Fruit fly (Drosophila melanogaster) whole organism, embryonic: ENCODE results near the gene CG14273.
A peak's percentile ranks its signal among the peaks of the same experiment; 100 is the strongest.

ENCODE experiments used
- Asciz ChIP-seq: fragments of 200-800 bp; sonication (Bioruptor generic); optimal IDR thresholded peaks from 2 replicates; lab custom pipeline; 2017; ENCODE audit warnings: missing biosample characterization, mild to moderate bottlenecking, missing genetic modification characterization, missing genetic modification reagents
- B-H2 ChIP-seq: fragments of 200-800 bp; sonication (Bioruptor generic); optimal IDR thresholded peaks from 2 replicates; lab custom pipeline; 2018; ENCODE audit warnings: missing biosample characterization, mild to moderate bottlenecking, missing genetic modification characterization
- BEAF-32 ChIP-seq: fragments of 200-800 bp; sonication (Bioruptor generic); optimal IDR thresholded peaks from 3 replicates; lab custom pipeline; 2017; ENCODE audit warnings: missing biosample characterization, missing genetic modification characterization, mild to moderate bottlenecking, moderate library complexity, missing genetic modification reagents
- Blimp-1 ChIP-seq: fragments of 200-800 bp; sonication (Bioruptor generic); optimal IDR thresholded peaks from 3 replicates; lab custom pipeline; 2018; ENCODE audit warnings: missing biosample characterization, missing genetic modification characterization, mild to moderate bottlenecking, moderate library complexity, missing genetic modification reagents
- CG15269 ChIP-seq: fragments of 200-800 bp; sonication (Bioruptor generic); optimal IDR thresholded peaks from 2 replicates; lab custom pipeline; 2018; ENCODE audit warnings: missing biosample characterization, mild to moderate bottlenecking, missing genetic modification characterization, moderate library complexity
- CG15514 ChIP-seq: fragments of 200-800 bp; sonication (Bioruptor generic); optimal IDR thresholded peaks from 3 replicates; lab custom pipeline; 2017; ENCODE audit warnings: missing biosample characterization, missing genetic modification characterization, mild to moderate bottlenecking, moderate library complexity, missing genetic modification reagents
- CG1603 ChIP-seq: fragments of 200-800 bp; sonication (Bioruptor generic); optimal IDR thresholded peaks from 2 replicates; lab custom pipeline; 2019; ENCODE audit warnings: missing biosample characterization, mild to moderate bottlenecking, missing genetic modification characterization, moderate library complexity
- CG17186 ChIP-seq: fragments of 200-800 bp; sonication (Bioruptor generic); optimal IDR thresholded peaks from 3 replicates; lab custom pipeline; 2017; ENCODE audit warnings: missing biosample characterization, missing genetic modification reagents, missing genetic modification characterization
- CG17385 ChIP-seq: fragments of 200-800 bp; sonication (Bioruptor generic); optimal IDR thresholded peaks from 3 replicates; lab custom pipeline; 2018; ENCODE audit warnings: missing biosample characterization, mild to moderate bottlenecking, missing genetic modification characterization
- CG17568 ChIP-seq: fragments of 200-800 bp; sonication (Bioruptor generic); optimal IDR thresholded peaks from 2 replicates; lab custom pipeline; 2018; ENCODE audit warnings: missing biosample characterization, mild to moderate bottlenecking, missing genetic modification characterization, moderate library complexity
- CG2116 ChIP-seq: fragments of 200-800 bp; sonication (Bioruptor generic); optimal IDR thresholded peaks from 3 replicates; lab custom pipeline; 2018; ENCODE audit warnings: missing biosample characterization, mild to moderate bottlenecking, missing genetic modification characterization
- CG33557 ChIP-seq: fragments of 200-800 bp; sonication (Bioruptor generic); optimal IDR thresholded peaks from 2 replicates; lab custom pipeline; 2019; ENCODE audit warnings: missing biosample characterization, mild to moderate bottlenecking, missing genetic modification characterization, moderate library complexity
- CG34224 ChIP-seq: fragments of 200-800 bp; sonication (Bioruptor generic); IDR thresholded peaks from 3 replicates; pipeline ENCODE4 v1.3.6; 2022; ENCODE audit warnings: missing biosample characterization, missing genetic modification characterization; ENCODE audit not compliant: partially characterized antibody
- CG5245 ChIP-seq: fragments of 200-800 bp; sonication (Bioruptor generic); optimal IDR thresholded peaks from 3 replicates; lab custom pipeline; 2016; ENCODE audit warnings: missing biosample characterization, missing genetic modification characterization
- CG6175 ChIP-seq: fragments of 200-800 bp; sonication (Bioruptor generic); IDR thresholded peaks from 3 replicates; pipeline ENCODE4 v1.3.6; 2022; ENCODE audit warnings: missing biosample characterization, missing genetic modification characterization
- CG6689 ChIP-seq: fragments of 200-800 bp; sonication (Bioruptor generic); IDR thresholded peaks from 2 replicates; pipeline ENCODE4 v1.3.6; 2022; ENCODE audit warnings: missing biosample characterization, missing genetic modification characterization
- CG7987 ChIP-seq: fragments of 200-800 bp; sonication (Bioruptor generic); optimal IDR thresholded peaks from 2 replicates; lab custom pipeline; 2018; ENCODE audit warnings: missing biosample characterization, mild to moderate bottlenecking, missing genetic modification characterization, moderate library complexity
- CG8359 ChIP-seq: fragments of 200-800 bp; sonication (Bioruptor generic); optimal IDR thresholded peaks from 2 replicates; lab custom pipeline; 2017; ENCODE audit warnings: missing biosample characterization, mild to moderate bottlenecking, missing genetic modification characterization, borderline replicate concordance
- CG9215 ChIP-seq: fragments of 200-800 bp; sonication (Bioruptor generic); IDR thresholded peaks from 2 replicates; pipeline ENCODE4 v1.3.6; 2022; ENCODE audit warnings: missing biosample characterization, missing genetic modification characterization
- E2f2 ChIP-seq: fragments of 200-800 bp; sonication (Bioruptor generic); IDR thresholded peaks from 2 replicates; pipeline ENCODE4 v1.3.6; 2022; ENCODE audit warnings: missing biosample characterization, missing genetic modification characterization
- ERR ChIP-seq: fragments of 200-800 bp; sonication (Bioruptor generic); optimal IDR thresholded peaks from 2 replicates; lab custom pipeline; 2016; ENCODE audit warnings: missing biosample characterization, missing genetic modification characterization
- Hsf ChIP-seq: fragments of 200-800 bp; sonication (Bioruptor generic); optimal IDR thresholded peaks from 3 replicates; lab custom pipeline; 2016; ENCODE audit warnings: missing biosample characterization, missing genetic modification characterization
- NFAT ChIP-seq: fragments of 200-800 bp; sonication (Bioruptor generic); IDR thresholded peaks from 2 replicates; pipeline ENCODE4 v1.3.6; 2022; ENCODE audit warnings: missing biosample characterization, missing genetic modification characterization
- Neu2 ChIP-seq: fragments of 200-800 bp; sonication (Bioruptor generic); optimal IDR thresholded peaks from 3 replicates; lab custom pipeline; 2016; ENCODE audit warnings: missing biosample characterization, missing genetic modification characterization, borderline replicate concordance
- Nf-YB ChIP-seq: fragments of 200-800 bp; sonication (Bioruptor generic); optimal IDR thresholded peaks from 3 replicates; lab custom pipeline; 2019; ENCODE audit warnings: missing biosample characterization, mild to moderate bottlenecking, missing genetic modification characterization, moderate library complexity
- Pdp1 ChIP-seq, 2 experiments: fragments of 200-800 bp; sonication (Bioruptor generic); optimal IDR thresholded peaks; 3 replicates each; lab custom pipeline; 2016; ENCODE audit warnings: missing biosample characterization in 2 of 2, missing genetic modification characterization in 2 of 2, mild to moderate bottlenecking in 1 of 2, moderate library complexity in 1 of 2
- Rx ChIP-seq: fragments of 200-800 bp; sonication (Bioruptor generic); IDR thresholded peaks from 2 replicates; pipeline ENCODE4 v1.3.6; 2022; ENCODE audit warnings: missing biosample characterization, missing genetic modification characterization
- bbx ChIP-seq: fragments of 200-800 bp; sonication (Bioruptor generic); IDR thresholded peaks from 2 replicates; pipeline ENCODE4 v1.3.6; 2022; ENCODE audit warnings: missing biosample characterization, missing genetic modification characterization; ENCODE audit not compliant: partially characterized antibody
- bcd ChIP-seq: fragments of 200-800 bp; sonication (Bioruptor generic); optimal IDR thresholded peaks from 2 replicates; lab custom pipeline; 2017; ENCODE audit warnings: missing biosample characterization, mild to moderate bottlenecking, missing genetic modification characterization
- bigmax ChIP-seq: fragments of 200-800 bp; sonication (Bioruptor generic); optimal IDR thresholded peaks from 2 replicates; lab custom pipeline; 2018; ENCODE audit warnings: missing biosample characterization, mild to moderate bottlenecking, missing genetic modification characterization
- chinmo ChIP-seq: fragments of 200-800 bp; sonication (Bioruptor generic); IDR thresholded peaks from 4 replicates; pipeline ENCODE4 v1.3.6; 2022; ENCODE audit warnings: missing biosample characterization, missing genetic modification characterization; ENCODE audit not compliant: partially characterized antibody
- corto ChIP-seq: fragments of 200-800 bp; sonication (Bioruptor generic); optimal IDR thresholded peaks from 2 replicates; lab custom pipeline; 2016; ENCODE audit warnings: missing biosample characterization, mild to moderate bottlenecking, missing genetic modification characterization, moderate library complexity
- crol ChIP-seq: fragments of 200-800 bp; sonication (Bioruptor generic); IDR thresholded peaks from 2 replicates; pipeline ENCODE4 v1.3.6; 2022; ENCODE audit warnings: missing biosample characterization, missing genetic modification characterization
- dan ChIP-seq: fragments of 200-800 bp; sonication (Bioruptor generic); IDR thresholded peaks from 2 replicates; pipeline ENCODE4 v1.3.6; 2022; ENCODE audit warnings: missing biosample characterization, missing genetic modification characterization
- gcm2 ChIP-seq: fragments of 200-800 bp; sonication (Bioruptor generic); optimal IDR thresholded peaks from 2 replicates; lab custom pipeline; 2016; ENCODE audit warnings: missing biosample characterization, missing genetic modification characterization
- hkb ChIP-seq, 2 experiments: fragments of 200-800 bp in 1 of 2; fragments of >200 bp in 1 of 2; sonication (Bioruptor generic) in 1 of 2; IDR thresholded peaks in 1 of 2; optimal IDR thresholded peaks in 1 of 2; 2 replicates each; pipeline versions ENCODE4 v1.3.6 to Lab custom; 2017 to 2022; ENCODE audit warnings: missing biosample characterization in 1 of 2, missing genetic modification characterization in 1 of 2
- hth ChIP-seq: fragments of >200 bp; optimal IDR thresholded peaks from 2 replicates; lab custom pipeline; 2017; ENCODE audit warnings: inconsistent platforms
- kni ChIP-seq: fragments of 200-800 bp; sonication (Bioruptor generic); optimal IDR thresholded peaks from 3 replicates; lab custom pipeline; 2017; ENCODE audit warnings: mild to moderate bottlenecking, missing biosample characterization, missing genetic modification reagents, missing genetic modification characterization
- knrl ChIP-seq: fragments of 200-800 bp; sonication (Bioruptor generic); IDR thresholded peaks from 3 replicates; pipeline ENCODE4 v1.3.6; 2022; ENCODE audit warnings: missing biosample characterization, missing genetic modification characterization; ENCODE audit not compliant: partially characterized antibody
- nmo ChIP-seq: fragments of 200-800 bp; sonication (Bioruptor generic); optimal IDR thresholded peaks from 2 replicates; lab custom pipeline; 2018; ENCODE audit warnings: missing biosample characterization, mild to moderate bottlenecking, missing genetic modification characterization, moderate library complexity
- org-1 ChIP-seq: fragments of 200-800 bp; sonication (Bioruptor generic); optimal IDR thresholded peaks from 2 replicates; lab custom pipeline; 2017; ENCODE audit warnings: missing biosample characterization, missing genetic modification characterization
- schlank ChIP-seq: fragments of 200-800 bp; sonication (Bioruptor generic); optimal IDR thresholded peaks from 2 replicates; lab custom pipeline; 2018; ENCODE audit warnings: missing biosample characterization, mild to moderate bottlenecking, missing genetic modification characterization
- sens ChIP-seq: fragments of 200-800 bp; sonication (Bioruptor generic); peaks from one replicate; lab custom pipeline; 2016; ENCODE audit warnings: missing biosample characterization, missing genetic modification characterization
- sima ChIP-seq: fragments of 200-800 bp; sonication (Bioruptor generic); optimal IDR thresholded peaks from 2 replicates; lab custom pipeline; 2016; ENCODE audit warnings: missing biosample characterization, missing genetic modification characterization
- so ChIP-seq: fragments of 200-800 bp; sonication (Bioruptor generic); IDR thresholded peaks from 3 replicates; pipeline ENCODE4 v1.3.6; 2022; ENCODE audit warnings: missing biosample characterization, missing genetic modification characterization
- twi ChIP-seq: fragments of 200-800 bp; optimal IDR thresholded peaks from 2 replicates; lab custom pipeline; 2019; ENCODE audit warnings: missing biosample characterization, mild to moderate bottlenecking, missing genetic modification characterization, moderate library complexity

CG14273 gene

dm6 chr2L:8299194-8299811 lies 43.2 kb upstream of the CG14273 start (continued):
- no peak for TF ChIP-seq dan (GFP tag; lab: Robert Waterston, UW)
- TF ChIP-seq gcm2: no peak
- no peak for TF ChIP-seq CG15269 (tag; lab: Kevin White, UChicago)
- TF ChIP-seq knrl: no peak
- no peak for TF ChIP-seq Hsf
- no peak for TF ChIP-seq CG6175 (GFP tag; lab: Robert Waterston, UW)
- TF ChIP-seq Asciz (GFP tag; lab: Kevin White, UChicago): no peak
- no peak for TF ChIP-seq CG9215 (GFP tag; lab: Robert Waterston, UW)
- no peak for TF ChIP-seq CG7987 (GFP tag; lab: Kevin White, UChicago)
- no peak for TF ChIP-seq Neu2
- TF ChIP-seq hth (lab: Kevin White, UChicago): no peak
- TF ChIP-seq hkb (optimal IDR thresholded peaks at IDR 0.05; lab: Kevin White, UChicago): no peak
- TF ChIP-seq hkb (GFP tag; IDR thresholded peaks at IDR 0.05; lab: Robert Waterston, UW): 0 out of 2 replicates have a peak, but pooled peaks have one; percentile 22
- TF ChIP-seq schlank (tag; lab: Kevin White, UChicago): no peak
- no peak for TF ChIP-seq B-H2
- TF ChIP-seq CG17568 (GFP tag; lab: Kevin White, UChicago): no peak
- TF ChIP-seq so (GFP tag; lab: Robert Waterston, UW): no peak
- TF ChIP-seq CG33557 (GFP tag; lab: Kevin White, UChicago): no peak
- TF ChIP-seq ERR: no peak
- no peak for TF ChIP-seq nmo (GFP tag; lab: Kevin White, UChicago)
- no peak for TF ChIP-seq CG5245 (GFP tag; lab: Kevin White, UChicago)
- TF ChIP-seq sima (GFP tag; lab: Kevin White, UChicago): no peak
- TF ChIP-seq CG6689 (GFP tag; lab: Robert Waterston, UW): no peak
- TF ChIP-seq corto (GFP tag; lab: Kevin White, UChicago): peak; percentile 65
- no peak for TF ChIP-seq Rx
- TF ChIP-seq, all 482 proteins: peak for 28

- TF ChIP-seq CG15514 (GFP tag; lab: Kevin White, UChicago) (peak; percentile 2), crol (peak; percentile 29; the same call in 1 of the 2 replicates), CG2116 (GFP tag; lab: Kevin White, UChicago) (peak; percentile 18), kni (GFP tag; lab: Kevin White, UChicago) (peak; percentile 53), E2f2 (GFP tag; lab: Robert Waterston, UW) (peak; percentile 90), bcd (GFP tag; lab: Kevin White, UChicago) (no peak), bigmax (peak; percentile 17), BEAF-32 (GFP tag; lab: Kevin White, UChicago) (peak; percentile 11), Pdp1 (GFP tag; optimal IDR thresholded peaks at IDR 0.05; lab: Kevin White, UChicago) (peak in 1 of 2 experiments; percentile 20), Nf-YB (GFP tag; lab: Kevin White, UChicago) (no peak), chinmo (GFP tag; lab: Robert Waterston, UW) (peak; percentile 89; the same call in 3 of the 4 replicates), CG17385 (GFP tag; lab: Kevin White, UChicago) (peak; percentile 0), CG8359 (no peak), CG17186 (GFP tag; lab: Kevin White, UChicago) (peak; percentile 14), CG34224 (GFP tag; lab: Robert Waterston, UW) (0 out of 3 replicates have a peak, but pooled peaks have one; percentile 16), CG1603 (tag; lab: Kevin White, UChicago) (peak; percentile 37), bbx (GFP tag; lab: Robert Waterston, UW) (0 out of 2 replicates have a peak, but pooled peaks have one; percentile 35), NFAT (GFP tag; lab: Robert Waterston, UW) (no peak), org-1 (GFP tag; lab: Kevin White, UChicago) (no peak), Blimp-1 (GFP tag; lab: Kevin White, UChicago) (peak; percentile 49), sens (peak; percentile 77), twi (tag; lab: Kevin White, UChicago) (no peak)
Measured at dm6 chr2L:8300220-8301167, 42.0 kb upstream of the CG14273 start, which contains the start of gene Btk. Btk (minus strand) TSS chr2L:8301079.
